Worm (Caenorhabditis elegans) whole organism, young adult: ENCODE measurements around the gene K08D9.4.

Experiments used
- K11D2.4 ChIP-seq: fragments of 200-800 bp; sonication (Bioruptor generic); IDR thresholded peaks from 2 replicates; pipeline ENCODE4 v1.3.6; 2022; ENCODE audit warnings: missing genetic modification reagents, missing genetic modification characterization, missing compliant biosample characterization
- Y53G8AR.9 ChIP-seq: fragments of 200-800 bp; sonication (Bioruptor generic); conservative IDR thresholded peaks from 2 replicates; pipeline ENCODE4 v1.3.6; 2022; ENCODE audit warnings: missing genetic modification reagents, missing genetic modification characterization, missing compliant biosample characterization
- attf-3 ChIP-seq: fragments of 200-800 bp; sonication (Bioruptor generic); conservative IDR thresholded peaks from 2 replicates; pipeline ENCODE4 v1.3.6; 2022; ENCODE audit warnings: missing genetic modification reagents, missing genetic modification characterization, missing compliant biosample characterization
- hsf-1 ChIP-seq: fragments of 200-800 bp; sonication (Bioruptor generic); IDR thresholded peaks from 2 replicates; pipeline ENCODE4 v1.3.6; 2022; ENCODE audit warnings: missing genetic modification reagents, missing genetic modification characterization, missing compliant biosample characterization
- nhr-120 ChIP-seq: fragments of 200-800 bp; sonication (Bioruptor generic); IDR thresholded peaks from 2 replicates; pipeline ENCODE4 v1.3.6; 2022; ENCODE audit warnings: missing genetic modification characterization, missing compliant biosample characterization
- pha-4 ChIP-seq: fragments of 150-350 bp; sonication (generic microtip); optimal IDR thresholded peaks from 2 replicates; lab custom pipeline; 2014; ENCODE audit warnings: missing biosample characterization, missing genetic modification reagents, missing genetic modification characterization

DNA sequence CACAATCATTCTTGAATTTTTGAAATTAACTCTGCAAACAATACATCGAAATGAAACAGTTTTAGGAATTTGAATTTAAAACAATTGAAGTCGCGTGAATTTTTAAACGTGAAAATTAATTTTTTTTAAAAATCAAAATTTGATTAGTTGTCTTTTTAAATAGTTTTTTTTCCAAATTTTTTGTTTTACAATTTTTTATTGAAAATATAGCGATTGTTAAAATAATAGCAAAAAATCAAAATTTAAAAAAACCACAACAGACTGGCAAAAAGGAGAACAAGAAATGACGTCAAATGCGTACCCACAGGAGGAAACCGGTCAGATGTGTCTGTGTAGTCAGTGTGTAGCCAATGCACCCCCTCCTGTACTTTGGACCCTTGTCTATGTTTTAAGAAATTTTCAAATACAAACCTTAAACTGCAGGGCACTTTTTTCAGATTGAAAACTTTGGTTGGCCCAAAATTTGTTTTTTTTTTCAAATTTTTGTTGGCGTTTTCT, 3.3 kb downstream of the K08D9.4 start, which contains the start of the genes Y73C8B.1 and Y73C8B.5:
- no peak for TF ChIP-seq Y53G8AR.9 (GFP tag; lab: Robert Waterston, UW)
- TF ChIP-seq hsf-1 (GFP tag; lab: Robert Waterston, UW), result no peak
- TF ChIP-seq attf-3, result no peak
- no peak for TF ChIP-seq nhr-120 (GFP tag; lab: Robert Waterston, UW)
- no peak for TF ChIP-seq K11D2.4 (GFP tag; lab: Robert Waterston, UW)
- no peak for TF ChIP-seq pha-4 (tag; lab: Kevin White, UChicago)
